Fruit fly (Drosophila melanogaster): ENCODE data around the gene RpS14b.
A peak's percentile ranks its signal among the peaks of the same experiment; 100 is the strongest.

Gene RpS14b

DNA sequence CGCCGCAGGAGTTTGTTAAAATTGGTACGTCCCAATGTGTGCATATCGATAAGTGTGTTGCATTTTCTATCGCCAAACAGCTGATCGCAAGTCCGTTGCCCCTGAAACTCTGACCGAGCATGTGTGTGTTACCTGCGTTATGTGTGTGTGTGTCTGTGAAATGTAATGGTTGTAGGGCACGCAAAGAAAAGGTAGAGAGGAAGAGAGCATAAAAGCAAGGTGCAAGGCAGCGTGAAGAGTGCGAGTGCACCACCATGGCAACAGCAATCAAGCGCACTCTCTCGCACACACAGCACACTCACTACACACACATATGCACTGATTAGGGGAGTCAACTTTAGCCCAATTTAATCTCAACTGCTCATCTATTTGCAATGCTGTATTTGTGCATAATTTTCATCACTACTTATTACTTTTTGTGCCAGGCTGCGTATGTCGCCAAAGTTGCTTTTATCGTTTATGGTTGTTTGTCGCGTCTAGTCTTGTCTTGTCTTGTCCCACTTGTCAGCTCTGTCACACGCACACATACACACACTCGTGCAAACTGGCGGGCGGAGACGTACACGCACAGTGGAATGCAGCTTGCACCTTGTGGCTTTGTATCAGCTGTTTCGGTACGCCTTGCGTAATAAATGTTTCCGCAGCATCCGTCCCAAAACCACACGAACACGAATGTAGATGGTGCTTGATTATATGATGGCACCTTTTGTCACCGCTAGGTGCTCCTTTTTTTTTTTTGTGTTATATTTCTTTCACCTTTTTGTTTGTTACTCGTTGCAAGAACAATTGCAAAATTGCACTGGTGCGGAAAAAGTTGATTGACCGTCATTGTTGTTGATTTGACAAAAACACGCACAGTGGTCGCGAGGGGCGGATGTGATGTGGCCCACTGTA lies 3.1 kb downstream of the RpS14b start (continued):
- TF ChIP-seq CrebB (tag; optimal IDR thresholded peaks at IDR 0.05): peak; percentile 2
- no peak for TF ChIP-seq bbx (GFP tag; IDR thresholded peaks at IDR 0.05; ENCODE audit: partially characterized antibody)
- TF ChIP-seq CG16779 (GFP tag; IDR thresholded peaks at IDR 0.05): no peak
- TF ChIP-seq CG18619 (GFP tag; optimal IDR thresholded peaks at IDR 0.05): peak; percentile 81
- TF ChIP-seq zf30C (GFP tag; optimal IDR thresholded peaks at IDR 0.05): no peak
- TF ChIP-seq gsb (GFP tag; IDR thresholded peaks at IDR 0.05): no peak
- peak; percentile 42; the same call in 2 of the 3 replicates for TF ChIP-seq CG11560 (tag; IDR thresholded peaks at IDR 0.05)
- TF ChIP-seq abd-A (tag; optimal IDR thresholded peaks at IDR 0.05): no peak
- peak; percentile 55 for TF ChIP-seq CG2120 (GFP tag; optimal IDR thresholded peaks at IDR 0.05)
- peak; percentile 54 for TF ChIP-seq Spps (tag; optimal IDR thresholded peaks at IDR 0.05)
- TF ChIP-seq jumu (GFP tag; optimal IDR thresholded peaks at IDR 0.05): peak; percentile 89
- TF ChIP-seq CG13894 (tag; optimal IDR thresholded peaks at IDR 0.05): no peak
- peak; percentile 87 for TF ChIP-seq CG2678 (tag; optimal IDR thresholded peaks at IDR 0.05)
- peak; percentile 44 for TF ChIP-seq vfl (GFP tag; optimal IDR thresholded peaks at IDR 0.05)
- TF ChIP-seq Hsf (GFP tag; optimal IDR thresholded peaks at IDR 0.05): peak; percentile 75
- TF ChIP-seq NK7.1 (GFP tag; optimal IDR thresholded peaks at IDR 0.05): peak; percentile 61
- TF ChIP-seq so (GFP tag; IDR thresholded peaks at IDR 0.05): peak; percentile 59; the same call in 1 of the 3 replicates
- 0 out of 2 replicates have a peak, but pooled peaks have one; percentile 27 for TF ChIP-seq Oaz (GFP tag; IDR thresholded peaks at IDR 0.05)
- peak; percentile 40 for TF ChIP-seq TFAM (GFP tag; optimal IDR thresholded peaks at IDR 0.05)
- TF ChIP-seq D19B (GFP tag; optimal IDR thresholded peaks at IDR 0.05): no peak
- no peak for TF ChIP-seq fru (optimal IDR thresholded peaks at IDR 0.05)
- peak; percentile 78 for TF ChIP-seq Abd-B (GFP tag; optimal IDR thresholded peaks at IDR 0.05)
- no peak for TF ChIP-seq exex (tag; optimal IDR thresholded peaks at IDR 0.05)
- no peak for TF ChIP-seq CG17612 (GFP tag; IDR thresholded peaks at IDR 0.05)
- no peak for TF ChIP-seq al (GFP tag; IDR thresholded peaks at IDR 0.05)
- no peak for TF ChIP-seq sna (GFP tag; IDR thresholded peaks at IDR 0.05; ENCODE audit: partially characterized antibody)
- TF ChIP-seq CG7357 (GFP tag; IDR thresholded peaks at IDR 0.05): peak; percentile 58; the same call in 2 of the 3 replicates
- peak; percentile 66 for TF ChIP-seq run (tag; optimal IDR thresholded peaks at IDR 0.05)
- TF ChIP-seq lov (optimal IDR thresholded peaks at IDR 0.05): no peak
- no peak for TF ChIP-seq lov (GFP tag; IDR thresholded peaks at IDR 0.05)
- peak; percentile 86 for TF ChIP-seq fd96Cb (tag; optimal IDR thresholded peaks at IDR 0.05)
- peak; percentile 31; the same call in 1 of the 2 replicates for TF ChIP-seq bowl (GFP tag; IDR thresholded peaks at IDR 0.05)
- peak; percentile 85 for TF ChIP-seq Atf-2 (GFP tag; optimal IDR thresholded peaks at IDR 0.05)
- peak; percentile 57 for TF ChIP-seq maf-S (GFP tag; optimal IDR thresholded peaks at IDR 0.05)
- peak; percentile 2 for TF ChIP-seq zfh2 (GFP tag; optimal IDR thresholded peaks at IDR 0.05)
- no peak for TF ChIP-seq Bteb2 (GFP tag; optimal IDR thresholded peaks at IDR 0.05)
- peak; percentile 64 for TF ChIP-seq CG6813 (GFP tag; optimal IDR thresholded peaks at IDR 0.05)
- peak; percentile 42 for TF ChIP-seq emc (GFP tag; optimal IDR thresholded peaks at IDR 0.05)
- no peak; the same call in 1 of the 2 replicates for TF ChIP-seq ranshi (GFP tag; IDR thresholded peaks at IDR 0.05)
- peak; percentile 77 for TF ChIP-seq CG1233 (GFP tag; optimal IDR thresholded peaks at IDR 0.05)
- TF ChIP-seq hth (optimal IDR thresholded peaks at IDR 0.05): no peak
- no peak for TF ChIP-seq knrl (GFP tag; IDR thresholded peaks at IDR 0.05; ENCODE audit: partially characterized antibody)
- no peak for TF ChIP-seq CG6791 (GFP tag; IDR thresholded peaks at IDR 0.05; ENCODE audit: partially characterized antibody)
- TF ChIP-seq C15 (GFP tag; IDR thresholded peaks at IDR 0.05): no peak; the same call in 2 of the 3 replicates
- TF ChIP-seq CG3847 (GFP tag; IDR thresholded peaks at IDR 0.05): peak; percentile 38; the same call in 1 of the 2 replicates
- TF ChIP-seq Sin3A (optimal IDR thresholded peaks at IDR 0.05): no peak
- TF ChIP-seq CG4360 (GFP tag; IDR thresholded peaks at IDR 0.05): no peak
- TF ChIP-seq cas (GFP tag; IDR thresholded peaks at IDR 0.05): no peak
- peak; percentile 46 for TF ChIP-seq Mad (GFP tag; optimal IDR thresholded peaks at IDR 0.05)
